Worm (Caenorhabditis elegans) whole organism, midembryonic: ENCODE measurements around the gene gpr-2.

ENCODE experiments used
- T22C8.4 ChIP-seq: fragments of 200-800 bp; sonication (Bioruptor generic); IDR thresholded peaks from 2 replicates; pipeline ENCODE4 v1.3.6; 2022; ENCODE audit warnings: missing genetic modification characterization, missing compliant biosample characterization
- cog-1 ChIP-seq: sonication (generic microtip); optimal IDR thresholded peaks from 2 replicates; lab custom pipeline; 2016; ENCODE audit warnings: missing genetic modification characterization, missing compliant biosample characterization
- flt-1 ChIP-seq: fragments of 200-800 bp; sonication (Bioruptor generic); IDR thresholded peaks from 2 replicates; pipeline ENCODE4 v1.3.6; 2022; ENCODE audit warnings: missing genetic modification characterization, missing compliant biosample characterization
- klf-2 ChIP-seq: fragments of 200-800 bp; sonication (Bioruptor generic); conservative IDR thresholded peaks from 2 replicates; pipeline ENCODE4 v1.3.6; 2022; ENCODE audit warnings: missing genetic modification reagents, missing genetic modification characterization, missing compliant biosample characterization
- ref-1 ChIP-seq: fragments of 200-800 bp; sonication (Bioruptor generic); conservative IDR thresholded peaks from 2 replicates; pipeline ENCODE4 v1.3.6; 2022; ENCODE audit warnings: missing genetic modification reagents, missing genetic modification characterization, missing compliant biosample characterization
- ztf-23 ChIP-seq: fragments of 200-800 bp; sonication (Bioruptor generic); IDR thresholded peaks from 2 replicates; pipeline ENCODE4 v1.3.6; 2022; ENCODE audit warnings: missing genetic modification reagents, missing genetic modification characterization, missing compliant biosample characterization

DNA sequence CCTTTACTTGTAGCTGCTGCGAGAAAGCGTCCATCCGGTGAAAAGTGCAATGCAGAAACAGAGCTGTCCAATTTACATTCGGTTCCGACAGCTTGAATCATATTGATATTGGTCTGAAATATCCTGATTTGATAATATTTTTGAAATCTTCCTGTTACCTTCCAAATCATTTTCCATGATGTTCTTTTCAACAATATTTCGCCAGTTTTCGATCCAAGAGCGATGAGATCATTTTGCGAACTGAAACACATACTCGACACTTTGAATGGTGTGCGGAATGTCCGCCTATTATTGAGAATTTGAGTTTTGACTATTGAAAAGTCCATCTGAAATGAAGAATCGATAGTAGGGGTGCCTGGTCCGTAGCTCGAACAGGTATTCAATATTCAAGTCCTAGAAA, 48.2 kb upstream of the gpr-2 start, which contains the start of gene emb-30:
- TF ChIP-seq cog-1 (tag; lab: Kevin White, UChicago) (no peak), flt-1 (GFP tag; lab: Robert Waterston, UW) (0 out of 2 replicates have a peak, but pooled peaks have one; percentile 13), ztf-23 (GFP tag; lab: Robert Waterston, UW) (no peak), klf-2 (GFP tag; lab: Robert Waterston, UW) (no peak), ref-1 (no peak), T22C8.4 (no peak)
